Fruit fly (Drosophila melanogaster) whole organism, embryonic: ENCODE measurements around the gene CG1231.

Experiments used
- BEAF-32 ChIP-seq: fragments of 200-800 bp; sonication (Bioruptor generic); optimal IDR thresholded peaks from 3 replicates; lab custom pipeline; 2017; ENCODE audit warnings: missing biosample characterization, missing genetic modification characterization, mild to moderate bottlenecking, moderate library complexity, missing genetic modification reagents
- BtbVII ChIP-seq: fragments of 200-800 bp; sonication (Bioruptor generic); optimal IDR thresholded peaks from 3 replicates; lab custom pipeline; 2017; ENCODE audit warnings: missing biosample characterization, mild to moderate bottlenecking, missing genetic modification characterization
- CG10321 ChIP-seq: fragments of 200-800 bp; sonication (Bioruptor generic); IDR thresholded peaks from 2 replicates; pipeline ENCODE4 v1.3.6; 2022; ENCODE audit warnings: missing biosample characterization, missing genetic modification characterization
- CG13287 ChIP-seq: fragments of 200-800 bp; sonication (Bioruptor generic); IDR thresholded peaks from 2 replicates; pipeline ENCODE4 v1.3.6; 2022; ENCODE audit warnings: missing biosample characterization, missing genetic modification characterization; ENCODE audit not compliant: partially characterized antibody
- CG13894 ChIP-seq: fragments of 200-800 bp; sonication (Bioruptor generic); optimal IDR thresholded peaks from 3 replicates; lab custom pipeline; 2018; ENCODE audit warnings: missing biosample characterization, mild to moderate bottlenecking, missing genetic modification characterization, moderate library complexity
- CG1832 ChIP-seq: fragments of 200-800 bp; sonication (Bioruptor generic); optimal IDR thresholded peaks from 2 replicates; lab custom pipeline; 2017; ENCODE audit warnings: missing biosample characterization, mild to moderate bottlenecking, missing genetic modification characterization, inconsistent platforms
- CG18476 ChIP-seq: fragments of 200-800 bp; sonication (Bioruptor generic); optimal IDR thresholded peaks from 2 replicates; lab custom pipeline; 2016; ENCODE audit warnings: missing biosample characterization, mild to moderate bottlenecking, missing genetic modification characterization
- CG2712 ChIP-seq: fragments of 200-800 bp; optimal IDR thresholded peaks from 3 replicates; lab custom pipeline; 2019; ENCODE audit warnings: missing biosample characterization, mild to moderate bottlenecking, missing genetic modification characterization, moderate library complexity
- CG32772 ChIP-seq: fragments of 200-800 bp; sonication (Bioruptor generic); IDR thresholded peaks from 2 replicates; pipeline ENCODE4 v1.3.6; 2022; ENCODE audit warnings: missing biosample characterization, missing genetic modification characterization
- CG34224 ChIP-seq: fragments of 200-800 bp; sonication (Bioruptor generic); IDR thresholded peaks from 3 replicates; pipeline ENCODE4 v1.3.6; 2022; ENCODE audit warnings: missing biosample characterization, missing genetic modification characterization; ENCODE audit not compliant: partially characterized antibody
- CG34376 ChIP-seq: fragments of 200-800 bp; sonication (Bioruptor generic); optimal IDR thresholded peaks from 2 replicates; lab custom pipeline; 2018; ENCODE audit warnings: missing biosample characterization, mild to moderate bottlenecking, missing genetic modification characterization
- CG4328 ChIP-seq: fragments of 200-800 bp; sonication (Bioruptor generic); optimal IDR thresholded peaks from 3 replicates; lab custom pipeline; 2017; ENCODE audit warnings: missing biosample characterization, missing genetic modification reagents, missing genetic modification characterization
- CG43689 ChIP-seq: fragments of 200-800 bp; sonication (Bioruptor generic); IDR thresholded peaks from 2 replicates; pipeline ENCODE4 v1.3.6; 2022; ENCODE audit warnings: missing biosample characterization, missing genetic modification characterization
- CG6854 ChIP-seq: fragments of 200-800 bp; sonication (Bioruptor generic); optimal IDR thresholded peaks from 3 replicates; lab custom pipeline; 2017; ENCODE audit warnings: missing biosample characterization, mild to moderate bottlenecking, missing genetic modification characterization
- CG9437 ChIP-seq: fragments of 200-800 bp; sonication (Bioruptor generic); optimal IDR thresholded peaks from 2 replicates; lab custom pipeline; 2018; ENCODE audit warnings: missing biosample characterization, mild to moderate bottlenecking, missing genetic modification characterization
- CrebB ChIP-seq: fragments of 200-800 bp; sonication (Bioruptor generic); optimal IDR thresholded peaks from 3 replicates; lab custom pipeline; 2018; ENCODE audit warnings: missing biosample characterization, mild to moderate bottlenecking, missing genetic modification characterization
- Dbx ChIP-seq: fragments of 200-800 bp; sonication (Bioruptor generic); IDR thresholded peaks from 3 replicates; pipeline ENCODE4 v1.3.6; 2022; ENCODE audit warnings: missing biosample characterization, missing genetic modification characterization
- Dll ChIP-seq: fragments of 200-800 bp; sonication (Bioruptor generic); IDR thresholded peaks from 4 replicates; pipeline ENCODE4 v1.3.6; 2022; ENCODE audit warnings: missing biosample characterization, missing genetic modification characterization; ENCODE audit not compliant: partially characterized antibody
- Doc3 ChIP-seq: fragments of 200-800 bp; sonication (Bioruptor generic); IDR thresholded peaks from 3 replicates; pipeline ENCODE4 v1.3.6; 2022; ENCODE audit warnings: missing biosample characterization, missing genetic modification characterization; ENCODE audit not compliant: partially characterized antibody
- Dp ChIP-seq: fragments of 200-800 bp; sonication (Bioruptor generic); optimal IDR thresholded peaks from 2 replicates; lab custom pipeline; 2018; ENCODE audit warnings: missing biosample characterization, mild to moderate bottlenecking, missing genetic modification characterization, moderate library complexity
- E2f2 ChIP-seq: fragments of 200-800 bp; sonication (Bioruptor generic); IDR thresholded peaks from 2 replicates; pipeline ENCODE4 v1.3.6; 2022; ENCODE audit warnings: missing biosample characterization, missing genetic modification characterization
- Fer1 ChIP-seq: fragments of 200-800 bp; sonication (Bioruptor generic); optimal IDR thresholded peaks from 2 replicates; lab custom pipeline; 2017; ENCODE audit warnings: missing biosample characterization, mild to moderate bottlenecking, missing genetic modification characterization
- Hand ChIP-seq: fragments of 200-800 bp; sonication (Bioruptor generic); optimal IDR thresholded peaks from 2 replicates; lab custom pipeline; 2017; ENCODE audit warnings: mild to moderate bottlenecking, missing biosample characterization, missing genetic modification reagents, missing genetic modification characterization
- HmgZ ChIP-seq: fragments of 200-800 bp; sonication (Bioruptor generic); optimal IDR thresholded peaks from 2 replicates; lab custom pipeline; 2018; ENCODE audit warnings: missing biosample characterization, mild to moderate bottlenecking, missing genetic modification characterization
- Med ChIP-seq: fragments of 200-800 bp; sonication (Bioruptor generic); peaks from one replicate; lab custom pipeline; 2016; ENCODE audit warnings: missing biosample characterization, missing genetic modification characterization, mild to moderate bottlenecking, inconsistent platforms, moderate library complexity
- Pdp1 ChIP-seq, 2 experiments: fragments of 200-800 bp; sonication (Bioruptor generic); optimal IDR thresholded peaks; 3 replicates each; lab custom pipeline; 2016; ENCODE audit warnings: missing biosample characterization in 2 of 2, missing genetic modification characterization in 2 of 2, mild to moderate bottlenecking in 1 of 2, moderate library complexity in 1 of 2
- Scr ChIP-seq: fragments of 200-800 bp; sonication (Bioruptor generic); IDR thresholded peaks from 2 replicates; pipeline ENCODE4 v1.3.6; 2022; ENCODE audit warnings: missing biosample characterization, missing genetic modification characterization; ENCODE audit not compliant: partially characterized antibody
- Sry-δ ChIP-seq: fragments of 200-800 bp; sonication (Bioruptor generic); optimal IDR thresholded peaks from 2 replicates; lab custom pipeline; 2016; ENCODE audit warnings: missing biosample characterization, missing genetic modification characterization
- Trl ChIP-seq, 3 experiments: fragments of >200 bp in 2 of 3; fragments of 200-800 bp in 1 of 3; sonication (Bioruptor generic) in 1 of 3; optimal IDR thresholded peaks; 2 replicates in 1 of 3; 3 replicates in 2 of 3; lab custom pipeline; 2016 to 2017; ENCODE audit warnings: missing biosample characterization in 1 of 3, missing genetic modification characterization in 1 of 3
- amos ChIP-seq: fragments of 200-800 bp; sonication (Bioruptor generic); IDR thresholded peaks from 2 replicates; pipeline ENCODE4 v1.3.6; 2022; ENCODE audit warnings: missing biosample characterization, missing genetic modification characterization; ENCODE audit not compliant: partially characterized antibody
- chinmo ChIP-seq: fragments of 200-800 bp; sonication (Bioruptor generic); IDR thresholded peaks from 4 replicates; pipeline ENCODE4 v1.3.6; 2022; ENCODE audit warnings: missing biosample characterization, missing genetic modification characterization; ENCODE audit not compliant: partially characterized antibody
- ewg ChIP-seq: fragments of 200-800 bp; sonication (Bioruptor generic); optimal IDR thresholded peaks from 3 replicates; lab custom pipeline; 2017; ENCODE audit warnings: mild to moderate bottlenecking, missing biosample characterization, missing genetic modification reagents, missing genetic modification characterization
- exex ChIP-seq: fragments of 200-800 bp; sonication (Bioruptor generic); optimal IDR thresholded peaks from 4 replicates; lab custom pipeline; 2018; ENCODE audit warnings: missing biosample characterization, mild to moderate bottlenecking, missing genetic modification characterization, moderate library complexity
- grau ChIP-seq: fragments of 200-800 bp; optimal IDR thresholded peaks from 3 replicates; lab custom pipeline; 2019; ENCODE audit warnings: missing biosample characterization, mild to moderate bottlenecking, missing genetic modification characterization, moderate library complexity
- hbn ChIP-seq: fragments of 200-800 bp; sonication (Bioruptor generic); IDR thresholded peaks from 2 replicates; pipeline ENCODE4 v1.3.6; 2022; ENCODE audit warnings: missing biosample characterization, missing genetic modification characterization; ENCODE audit not compliant: partially characterized antibody
- her ChIP-seq: fragments of 200-800 bp; sonication (Bioruptor generic); optimal IDR thresholded peaks from 2 replicates; lab custom pipeline; 2016; ENCODE audit warnings: missing biosample characterization, missing genetic modification characterization
- kay ChIP-seq: fragments of 200-800 bp; sonication (Bioruptor generic); optimal IDR thresholded peaks from 2 replicates; lab custom pipeline; 2016; ENCODE audit warnings: missing biosample characterization, missing genetic modification characterization
- ken ChIP-seq: fragments of 200-800 bp; sonication (Bioruptor generic); IDR thresholded peaks from 3 replicates; pipeline ENCODE4 v1.3.6; 2022; ENCODE audit warnings: missing biosample characterization, missing genetic modification characterization
- nom ChIP-seq: fragments of 200-800 bp; sonication (Bioruptor generic); optimal IDR thresholded peaks from 2 replicates; lab custom pipeline; 2017; ENCODE audit warnings: missing biosample characterization, missing genetic modification characterization, mild to moderate bottlenecking, moderate library complexity, missing genetic modification reagents
- odd ChIP-seq: fragments of 200-800 bp; sonication (Bioruptor generic); optimal IDR thresholded peaks from 2 replicates; lab custom pipeline; 2017; ENCODE audit warnings: missing biosample characterization, mild to moderate bottlenecking, missing genetic modification characterization
- pzg ChIP-seq: fragments of 200-800 bp; sonication (Bioruptor generic); optimal IDR thresholded peaks from 3 replicates; lab custom pipeline; 2018; ENCODE audit warnings: missing biosample characterization, mild to moderate bottlenecking, missing genetic modification characterization, moderate library complexity
- repo ChIP-seq: fragments of 200-800 bp; sonication (Bioruptor generic); optimal IDR thresholded peaks from 2 replicates; lab custom pipeline; 2016; ENCODE audit warnings: missing biosample characterization, missing genetic modification characterization
- sens ChIP-seq: fragments of 200-800 bp; sonication (Bioruptor generic); peaks from one replicate; lab custom pipeline; 2016; ENCODE audit warnings: missing biosample characterization, missing genetic modification characterization
- sug ChIP-seq: fragments of 200-800 bp; optimal IDR thresholded peaks from 2 replicates; lab custom pipeline; 2019; ENCODE audit warnings: missing biosample characterization, mild to moderate bottlenecking, missing genetic modification characterization, moderate library complexity
- unc-4 ChIP-seq: fragments of 200-800 bp; sonication (Bioruptor generic); IDR thresholded peaks from 2 replicates; pipeline ENCODE4 v1.3.6; 2022; ENCODE audit warnings: missing biosample characterization, missing genetic modification characterization; ENCODE audit not compliant: partially characterized antibody
- z ChIP-seq: fragments of 200-800 bp; sonication (Bioruptor generic); IDR thresholded peaks from 3 replicates; pipeline ENCODE4 v1.3.6; 2022; ENCODE audit warnings: missing biosample characterization, missing genetic modification characterization

The CG1231 gene

dm6 chr3L:356016-356472, at the start of gene CG1231:
CG1231 (plus strand) TSS chr3L:356422.
- TF ChIP-seq amos (peak; percentile 16; the same call in 1 of the 2 replicates), unc-4 (GFP tag; lab: Robert Waterston, UW) (peak; percentile 60), Scr (GFP tag; lab: Robert Waterston, UW) (peak; percentile 52), grau (no peak), CG13287 (GFP tag; lab: Robert Waterston, UW) (peak; percentile 66), E2f2 (peak; percentile 57), nom (GFP tag; lab: Kevin White, UChicago) (no peak), Dll (GFP tag; lab: Robert Waterston, UW) (peak; percentile 58; the same call in 2 of the 4 replicates), BEAF-32 (peak; percentile 39), chinmo (GFP tag; lab: Robert Waterston, UW) (no peak), ewg (GFP tag; lab: Kevin White, UChicago) (peak; percentile 8), Doc3 (GFP tag; lab: Robert Waterston, UW) (peak; percentile 52; the same call in 1 of the 3 replicates), odd (no peak), Sry-δ (GFP tag; lab: Kevin White, UChicago) (peak; percentile 1), sens (peak; percentile 46), CG34224 (GFP tag; lab: Robert Waterston, UW) (peak; percentile 20; the same call in 1 of the 3 replicates), Dp (peak; percentile 23), hbn (GFP tag; lab: Robert Waterston, UW) (peak; percentile 27; the same call in 1 of the 2 replicates)

DNA sequence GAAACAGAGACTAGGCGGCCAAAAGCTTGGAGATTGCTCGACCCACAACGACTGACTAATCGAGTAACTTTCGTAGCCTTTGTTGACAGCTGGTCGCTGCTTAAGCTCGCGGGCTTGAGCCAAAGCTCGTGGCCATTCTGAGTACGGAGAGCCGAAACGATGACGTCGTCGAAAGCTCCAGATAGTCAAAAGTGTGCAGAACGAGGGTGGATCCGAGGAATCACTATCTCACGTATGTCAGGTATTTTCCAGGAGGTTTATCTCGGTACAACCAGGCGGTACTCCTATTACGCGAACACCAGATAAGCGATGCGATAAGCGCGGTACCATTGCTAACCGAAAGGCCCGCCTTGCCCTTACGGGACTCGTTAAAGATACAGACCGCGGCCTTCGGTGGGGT, 44.6 kb upstream of the CG1231 start:
- TF ChIP-seq kay (peak; percentile 12), CG6854 (peak; percentile 34), BtbVII (GFP tag; lab: Kevin White, UChicago) (peak; percentile 87), z (GFP tag; lab: Robert Waterston, UW) (peak; percentile 94), CG4328 (GFP tag; lab: Kevin White, UChicago) (no peak), CG10321 (GFP tag; lab: Robert Waterston, UW) (no peak), CG13287 (GFP tag; lab: Robert Waterston, UW) (peak; percentile 35; the same call in 1 of the 2 replicates), chinmo (GFP tag; lab: Robert Waterston, UW) (peak; percentile 71; the same call in 3 of the 4 replicates), Pdp1 (GFP tag; optimal IDR thresholded peaks at IDR 0.05; lab: Kevin White, UChicago) (peak in 1 of 2 experiments; percentile 76), repo (GFP tag; lab: Kevin White, UChicago) (no peak), CG2712 (tag; lab: Kevin White, UChicago) (no peak), CG43689 (no peak), CG9437 (GFP tag; lab: Kevin White, UChicago) (no peak), CG13894 (tag; lab: Kevin White, UChicago) (peak; percentile 94), CG34376 (GFP tag; lab: Kevin White, UChicago) (peak; percentile 75), pzg (GFP tag; lab: Kevin White, UChicago) (no peak), amos (peak; percentile 45; the same call in 1 of the 2 replicates), CG18476 (GFP tag; lab: Kevin White, UChicago) (peak; percentile 87), sug (tag; lab: Kevin White, UChicago) (peak; percentile 64), Med (GFP tag; lab: Kevin White, UChicago) (peak; percentile 28), her (GFP tag; lab: Kevin White, UChicago) (no peak), Fer1 (GFP tag; lab: Kevin White, UChicago) (peak; percentile 50), ken (GFP tag; lab: Robert Waterston, UW) (0 out of 3 replicates have a peak, but pooled peaks have one; percentile 21), CG34224 (GFP tag; lab: Robert Waterston, UW) (0 out of 3 replicates have a peak, but pooled peaks have one; percentile 43), CG32772 (GFP tag; lab: Robert Waterston, UW) (no peak), exex (tag; lab: Kevin White, UChicago) (peak; percentile 60), CrebB (peak; percentile 24), Hand (peak; percentile 14), CG1832 (no peak), HmgZ (tag; lab: Kevin White, UChicago) (peak; percentile 18), Trl (optimal IDR thresholded peaks at IDR 0.05; lab: Kevin White, UChicago) (peak in 1 of 2 experiments; percentile 8), Trl (GFP tag; optimal IDR thresholded peaks at IDR 0.05; lab: Kevin White, UChicago) (no peak), Dbx (GFP tag; lab: Robert Waterston, UW) (peak; percentile 30; the same call in 1 of the 3 replicates)
